Comparison of ENCODE assay signal across 5 fruit fly cellular contexts in the genomic region with DNA sequence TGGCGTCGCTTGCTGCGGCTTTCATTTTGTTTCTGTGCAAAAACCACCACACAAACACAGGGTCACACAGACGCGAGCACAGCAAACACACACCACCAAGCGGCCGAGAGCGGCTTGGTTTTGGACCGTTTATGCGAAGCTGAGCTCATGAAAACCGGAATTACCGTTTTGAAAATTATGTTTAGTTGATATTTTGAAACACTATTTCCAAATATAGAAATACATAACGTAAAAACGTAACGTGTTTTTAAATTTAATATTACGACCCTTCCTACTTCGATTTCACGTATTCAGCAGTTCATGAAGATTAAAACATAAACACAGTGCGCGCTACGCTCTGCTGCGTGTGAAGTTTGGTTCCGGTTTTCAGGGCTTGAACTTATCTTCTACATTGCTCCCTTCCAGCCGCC.
A peak's percentile ranks its signal among the peaks of the same experiment; 100 is the strongest.
TF ChIP-seq lines count a peak whose summit lies in the region.

No protein-coding gene starts in this region.

TF ChIP-seq in whole organism, adult, 20 proteins besides CTCF, POLR2A, EP300 and RAD21 (continued from another document):
- peak; percentile 47 for TF ChIP-seq Clk (GFP tag; optimal IDR thresholded peaks at IDR 0.05; lab: Kevin White, UChicago)
- peak; percentile 90 for TF ChIP-seq CG12768 (GFP tag; optimal IDR thresholded peaks at IDR 0.05; lab: Kevin White, UChicago)
- peak; percentile 90 for TF ChIP-seq toe (GFP tag; optimal IDR thresholded peaks at IDR 0.05; lab: Kevin White, UChicago)

TF ChIP-seq in whole organism, embryonic, 481 proteins besides CTCF, POLR2A, EP300 and RAD21 (continued from another document and continues in another):
- TF ChIP-seq Dref (GFP tag; IDR thresholded peaks at IDR 0.05; lab: Robert Waterston, UW): 0 out of 2 replicates have a peak, but pooled peaks have one; percentile 20
- peak; percentile 97 for TF ChIP-seq odd (GFP tag; optimal IDR thresholded peaks at IDR 0.05; lab: Kevin White, UChicago)
- TF ChIP-seq jigr1 (GFP tag; IDR thresholded peaks at IDR 0.05; lab: Robert Waterston, UW): 0 out of 3 replicates have a peak, but pooled peaks have one; percentile 17
- TF ChIP-seq dati (GFP tag; IDR thresholded peaks at IDR 0.05; lab: Robert Waterston, UW): peak; percentile 44; the same call in 1 of the 2 replicates
- 0 out of 2 replicates have a peak, but pooled peaks have one; percentile 60 for TF ChIP-seq Lim3 (GFP tag; IDR thresholded peaks at IDR 0.05; lab: Robert Waterston, UW)
- TF ChIP-seq CG14014 (GFP tag; IDR thresholded peaks at IDR 0.05; lab: Robert Waterston, UW): peak; percentile 96
- TF ChIP-seq pb (GFP tag; optimal IDR thresholded peaks at IDR 0.05; lab: Kevin White, UChicago): peak; percentile 93
- peak; percentile 85 for TF ChIP-seq CG4282 (GFP tag; optimal IDR thresholded peaks at IDR 0.05; lab: Kevin White, UChicago)
- peak; percentile 66 for TF ChIP-seq CG3995 (GFP tag; optimal IDR thresholded peaks at IDR 0.05; lab: Kevin White, UChicago)
- peak; percentile 94 for TF ChIP-seq CG15601 (tag; optimal IDR thresholded peaks at IDR 0.05; lab: Kevin White, UChicago)
- TF ChIP-seq CG12391 (tag; optimal IDR thresholded peaks at IDR 0.05; lab: Kevin White, UChicago): peak; percentile 98
- TF ChIP-seq CG9437 (GFP tag; optimal IDR thresholded peaks at IDR 0.05; lab: Kevin White, UChicago): peak; percentile 90
- peak; percentile 37; the same call in 1 of the 2 replicates for TF ChIP-seq danr (GFP tag; IDR thresholded peaks at IDR 0.05; lab: Robert Waterston, UW)
- TF ChIP-seq lbe (GFP tag; optimal IDR thresholded peaks at IDR 0.05; lab: Kevin White, UChicago): peak; percentile 93
- peak; percentile 88 for TF ChIP-seq pnt (GFP tag; optimal IDR thresholded peaks at IDR 0.05; lab: Kevin White, UChicago)
- TF ChIP-seq yki (optimal IDR thresholded peaks at IDR 0.05; lab: Kevin White, UChicago): no peak
- peak; percentile 90 to 98 for TF ChIP-seq Hr51 (GFP tag; optimal IDR thresholded peaks at IDR 0.05; lab: Kevin White, UChicago)
- TF ChIP-seq CG17568 (GFP tag; optimal IDR thresholded peaks at IDR 0.05; lab: Kevin White, UChicago): no peak
- peak; percentile 75 for TF ChIP-seq Ravus (GFP tag; IDR thresholded peaks at IDR 0.05; lab: Robert Waterston, UW)
- TF ChIP-seq unpg (GFP tag; optimal IDR thresholded peaks at IDR 0.05; lab: Kevin White, UChicago): peak; percentile 98
- TF ChIP-seq pfk (GFP tag; optimal IDR thresholded peaks at IDR 0.05; lab: Kevin White, UChicago): peak; percentile 57
- peak; percentile 89 for TF ChIP-seq Antp (GFP tag; optimal IDR thresholded peaks at IDR 0.05; lab: Kevin White, UChicago)
- peak; percentile 95 for TF ChIP-seq CG32532 (GFP tag; IDR thresholded peaks at IDR 0.05; lab: Robert Waterston, UW)
- TF ChIP-seq vfl (GFP tag; optimal IDR thresholded peaks at IDR 0.05; lab: Kevin White, UChicago): peak; percentile 90
- TF ChIP-seq jumu (GFP tag; optimal IDR thresholded peaks at IDR 0.05; lab: Kevin White, UChicago): peak; percentile 94
- TF ChIP-seq Sox102F (GFP tag; optimal IDR thresholded peaks at IDR 0.05; lab: Kevin White, UChicago): peak; percentile 95
- TF ChIP-seq CG33557 (GFP tag; optimal IDR thresholded peaks at IDR 0.05; lab: Kevin White, UChicago): peak; percentile 95
- peak; percentile 90 for TF ChIP-seq bowl (GFP tag; IDR thresholded peaks at IDR 0.05; lab: Robert Waterston, UW)
- peak; percentile 93 for TF ChIP-seq trem (tag; optimal IDR thresholded peaks at IDR 0.05; lab: Kevin White, UChicago)

TF ChIP-seq in whole organism, prepupa, 60 proteins besides CTCF, POLR2A, EP300 and RAD21 (continued from another document and continues in another):
- TF ChIP-seq CG10669 (GFP tag; optimal IDR thresholded peaks at IDR 0.05; lab: Kevin White, UChicago): peak; percentile 89
- TF ChIP-seq esn (GFP tag; optimal IDR thresholded peaks at IDR 0.05; lab: Kevin White, UChicago): peak; percentile 98
- TF ChIP-seq topi (GFP tag; optimal IDR thresholded peaks at IDR 0.05; lab: Kevin White, UChicago): peak; percentile 98
- peak; percentile 89 for TF ChIP-seq Gug (GFP tag; IDR thresholded peaks at IDR 0.05; lab: Robert Waterston, UW)
- peak; percentile 96 for TF ChIP-seq Smox (GFP tag; optimal IDR thresholded peaks at IDR 0.05; lab: Kevin White, UChicago)
- TF ChIP-seq CG16779 (tag; optimal IDR thresholded peaks at IDR 0.05; lab: Kevin White, UChicago): peak; percentile 94
- TF ChIP-seq OdsH (GFP tag; optimal IDR thresholded peaks at IDR 0.05; lab: Kevin White, UChicago): peak; percentile 95
- peak; percentile 93 for TF ChIP-seq cyc (GFP tag; optimal IDR thresholded peaks at IDR 0.05; lab: Kevin White, UChicago)
- peak; percentile 97 for TF ChIP-seq lz (GFP tag; optimal IDR thresholded peaks at IDR 0.05; lab: Kevin White, UChicago)
- TF ChIP-seq CG6792 (GFP tag; optimal IDR thresholded peaks at IDR 0.05; lab: Kevin White, UChicago): peak; percentile 97
- peak; percentile 98 for TF ChIP-seq net (GFP tag; optimal IDR thresholded peaks at IDR 0.05; lab: Kevin White, UChicago)
- TF ChIP-seq fkh (GFP tag; optimal IDR thresholded peaks at IDR 0.05; lab: Kevin White, UChicago): no peak
- TF ChIP-seq Sox14 (GFP tag; optimal IDR thresholded peaks at IDR 0.05; lab: Kevin White, UChicago): peak; percentile 96
- TF ChIP-seq Eip75B (GFP tag; optimal IDR thresholded peaks at IDR 0.05; lab: Kevin White, UChicago): peak; percentile 97
- TF ChIP-seq Sox15 (GFP tag; optimal IDR thresholded peaks at IDR 0.05; lab: Kevin White, UChicago): peak; percentile 82
- peak; percentile 90 for TF ChIP-seq salr (GFP tag; optimal IDR thresholded peaks at IDR 0.05; lab: Kevin White, UChicago)
- peak; percentile 94 for TF ChIP-seq CG9139 (GFP tag; optimal IDR thresholded peaks at IDR 0.05; lab: Kevin White, UChicago)
- peak; percentile 94 for TF ChIP-seq CG1621 (tag; optimal IDR thresholded peaks at IDR 0.05; lab: Kevin White, UChicago)
- TF ChIP-seq CG3032 (tag; optimal IDR thresholded peaks at IDR 0.05; lab: Kevin White, UChicago): peak; percentile 93
- peak; percentile 92 for TF ChIP-seq Lpt (GFP tag; optimal IDR thresholded peaks at IDR 0.05; lab: Kevin White, UChicago)
- peak; percentile 95 for TF ChIP-seq Ets96B (tag; optimal IDR thresholded peaks at IDR 0.05; lab: Kevin White, UChicago)
- TF ChIP-seq Ets21C (GFP tag; optimal IDR thresholded peaks at IDR 0.05; lab: Kevin White, UChicago): peak; percentile 88
- TF ChIP-seq CG7368 (GFP tag; optimal IDR thresholded peaks at IDR 0.05; lab: Kevin White, UChicago): peak; percentile 93
- TF ChIP-seq Hr4 (GFP tag; optimal IDR thresholded peaks at IDR 0.05; lab: Kevin White, UChicago): peak; percentile 97
- TF ChIP-seq CG11294 (GFP tag; IDR thresholded peaks at IDR 0.05; lab: Robert Waterston, UW): peak; percentile 91
- TF ChIP-seq pdm3 (GFP tag; optimal IDR thresholded peaks at IDR 0.05; lab: Kevin White, UChicago): peak; percentile 96
- TF ChIP-seq Eip78C (GFP tag; lab: Kevin White, UChicago): peak; percentile 99
- no peak for TF ChIP-seq CG4318 (GFP tag; optimal IDR thresholded peaks at IDR 0.05; lab: Kevin White, UChicago)
- TF ChIP-seq CG11762 (GFP tag; optimal IDR thresholded peaks at IDR 0.05; lab: Kevin White, UChicago; ENCODE audit: insufficient read depth): peak; percentile 93
- TF ChIP-seq svp (GFP tag; lab: Kevin White, UChicago): peak; percentile 98
- TF ChIP-seq CG34406 (GFP tag; optimal IDR thresholded peaks at IDR 0.05; lab: Kevin White, UChicago): peak; percentile 96
- TF ChIP-seq CG6276 (GFP tag; optimal IDR thresholded peaks at IDR 0.05; lab: Kevin White, UChicago): peak; percentile 95

TF ChIP-seq in whole organism, pupa, 21 proteins besides CTCF, POLR2A, EP300 and RAD21 (continued from another document):
- peak; percentile 96 for TF ChIP-seq Snoo (tag; optimal IDR thresholded peaks at IDR 0.05; lab: Kevin White, UChicago)

TF ChIP-seq in whole organism, wandering third instar larva, 38 proteins besides CTCF, POLR2A, EP300 and RAD21 (continued from another document):
- peak; percentile 87 for TF ChIP-seq Rel (GFP tag; optimal IDR thresholded peaks at IDR 0.05; lab: Kevin White, UChicago)
- TF ChIP-seq Rel (tag; optimal IDR thresholded peaks at IDR 0.05; lab: Kevin White, UChicago): peak; percentile 88
- peak; percentile 98 for TF ChIP-seq fru (GFP tag; optimal IDR thresholded peaks at IDR 0.05; lab: Kevin White, UChicago)
- TF ChIP-seq br (GFP tag; optimal IDR thresholded peaks at IDR 0.05; lab: Kevin White, UChicago): peak; percentile 97
- peak; percentile 98 for TF ChIP-seq rgr (GFP tag; optimal IDR thresholded peaks at IDR 0.05; lab: Kevin White, UChicago)
- TF ChIP-seq Mio (GFP tag; optimal IDR thresholded peaks at IDR 0.05; lab: Kevin White, UChicago): peak; percentile 53
- no peak for TF ChIP-seq Dfd (GFP tag; optimal IDR thresholded peaks at IDR 0.05; lab: Kevin White, UChicago)
- no peak for TF ChIP-seq lola (GFP tag; optimal IDR thresholded peaks at IDR 0.05; lab: Kevin White, UChicago)
- TF ChIP-seq CrebA (GFP tag; optimal IDR thresholded peaks at IDR 0.05; lab: Kevin White, UChicago; ENCODE audit: borderline replicate concordance): no peak
- TF ChIP-seq pan (optimal IDR thresholded peaks at IDR 0.05; lab: Kevin White, UChicago): no peak
- TF ChIP-seq OdsH (GFP tag; optimal IDR thresholded peaks at IDR 0.05; lab: Kevin White, UChicago): peak; percentile 96
- TF ChIP-seq Abd-B (GFP tag; optimal IDR thresholded peaks at IDR 0.05; lab: Kevin White, UChicago): no peak
- peak; percentile 93 for TF ChIP-seq ey (GFP tag; optimal IDR thresholded peaks at IDR 0.05; lab: Kevin White, UChicago)
- TF ChIP-seq h (GFP tag; optimal IDR thresholded peaks at IDR 0.05; lab: Kevin White, UChicago): peak; percentile 98
- TF ChIP-seq dl (GFP tag; optimal IDR thresholded peaks at IDR 0.05; lab: Kevin White, UChicago; ENCODE audit: insufficient read depth in 1 of 2, partially characterized antibody in 2 of 2): no peak
- TF ChIP-seq foxo (GFP tag; optimal IDR thresholded peaks at IDR 0.05; lab: Kevin White, UChicago): peak; percentile 92 to 95
- TF ChIP-seq Sp1 (GFP tag; optimal IDR thresholded peaks at IDR 0.05; lab: Kevin White, UChicago): peak; percentile 97
- TF ChIP-seq Hr83 (GFP tag; optimal IDR thresholded peaks at IDR 0.05; lab: Kevin White, UChicago; ENCODE audit: poor library complexity, severe bottlenecking): peak; percentile 57
